Worm (Caenorhabditis elegans) whole organism, late embryonic: ENCODE data around the gene dnj-19.

ENCODE experiments used
- ceh-22 ChIP-seq: sonication (generic microtip); optimal IDR thresholded peaks from 2 replicates; lab custom pipeline; 2017; ENCODE audit warnings: missing biosample characterization, missing genetic modification characterization
- ceh-30 ChIP-seq: fragments of 150-350 bp; optimal IDR thresholded peaks from 2 replicates; lab custom pipeline; 2014; ENCODE audit warnings: missing biosample characterization, missing genetic modification characterization
- fax-1 ChIP-seq: sonication (generic microtip); optimal IDR thresholded peaks from 2 replicates; lab custom pipeline; 2016; ENCODE audit warnings: missing genotype, missing genetic modification characterization, missing compliant biosample characterization
- hlh-30 ChIP-seq: sonication (generic microtip); optimal IDR thresholded peaks from 2 replicates; lab custom pipeline; 2017; ENCODE audit warnings: antibody characterized with exemption, missing genetic modification characterization, missing compliant biosample characterization; ENCODE audit not compliant: insufficient read depth
- odd-2 ChIP-seq: sonication (generic microtip); optimal IDR thresholded peaks from 2 replicates; lab custom pipeline; 2017; ENCODE audit warnings: antibody characterized with exemption, mild to moderate bottlenecking, missing genetic modification characterization, missing compliant biosample characterization
- pat-9 ChIP-seq: fragments of 200-800 bp; sonication (Bioruptor generic); optimal IDR thresholded peaks from 2 replicates; lab custom pipeline; 2018; ENCODE audit warnings: mild to moderate bottlenecking, missing genetic modification characterization, moderate library complexity, missing compliant biosample characterization

ce11 chrV:5487180-5487579 is 17.5 kb downstream of the dnj-19 start:
- TF ChIP-seq ceh-22 (tag; lab: Kevin White, UChicago) (no peak), odd-2 (tag; lab: Kevin White, UChicago) (no peak), fax-1 (tag; lab: Kevin White, UChicago) (no peak), ceh-30 (tag; lab: Kevin White, UChicago) (no peak), hlh-30 (tag; lab: Kevin White, UChicago) (no peak), pat-9 (no peak)
